Worm (Caenorhabditis elegans) whole organism, late embryonic: ENCODE data around the gene F10C2.3.

Experiments
- ahr-1 ChIP-seq: sonication (generic microtip); optimal IDR thresholded peaks from 2 replicates; lab custom pipeline; 2016; ENCODE audit warnings: missing genetic modification characterization, missing compliant biosample characterization
- ama-1 ChIP-seq: fragments of 150-350 bp; optimal IDR thresholded peaks from 2 replicates; lab custom pipeline; 2014
- ceh-14 ChIP-seq: sonication (generic microtip); optimal IDR thresholded peaks from 2 replicates; lab custom pipeline; 2016; ENCODE audit warnings: missing genotype, missing genetic modification characterization, missing compliant biosample characterization
- ceh-30 ChIP-seq: fragments of 150-350 bp; optimal IDR thresholded peaks from 2 replicates; lab custom pipeline; 2014; ENCODE audit warnings: missing biosample characterization, missing genetic modification characterization
- ceh-31 ChIP-seq: sonication (generic microtip); optimal IDR thresholded peaks from 2 replicates; lab custom pipeline; 2016; ENCODE audit warnings: missing genetic modification characterization, missing compliant biosample characterization
- ceh-34 ChIP-seq: sonication (generic microtip); optimal IDR thresholded peaks from 2 replicates; lab custom pipeline; 2016; ENCODE audit warnings: mild to moderate bottlenecking, missing genetic modification characterization, missing compliant biosample characterization
- ceh-45 ChIP-seq: fragments of 200-800 bp; sonication (Bioruptor generic); IDR thresholded peaks from 2 replicates; pipeline ENCODE4 v1.3.6; 2022; ENCODE audit warnings: missing genetic modification reagents, missing genetic modification characterization, missing compliant biosample characterization
- dmd-4 ChIP-seq: sonication (generic microtip); optimal IDR thresholded peaks from 2 replicates; lab custom pipeline; 2016; ENCODE audit warnings: borderline replicate concordance, missing genetic modification characterization, missing compliant biosample characterization
- dve-1 ChIP-seq: sonication (generic microtip); optimal IDR thresholded peaks from 2 replicates; lab custom pipeline; 2017; ENCODE audit warnings: antibody characterized with exemption, mild to moderate bottlenecking, missing genetic modification characterization, missing compliant biosample characterization
- eyg-1 ChIP-seq: sonication (generic microtip); optimal IDR thresholded peaks from 2 replicates; lab custom pipeline; 2016; ENCODE audit warnings: missing genotype, missing genetic modification characterization, missing compliant biosample characterization
- gmeb-2 ChIP-seq: sonication (generic microtip); optimal IDR thresholded peaks from 2 replicates; lab custom pipeline; 2016; ENCODE audit warnings: missing genetic modification characterization, inconsistent platforms, missing compliant biosample characterization
- hlh-15 ChIP-seq: sonication (generic microtip); optimal IDR thresholded peaks from 2 replicates; lab custom pipeline; 2016; ENCODE audit warnings: missing genetic modification characterization, missing compliant biosample characterization
- hlh-30 ChIP-seq: sonication (generic microtip); optimal IDR thresholded peaks from 2 replicates; lab custom pipeline; 2017; ENCODE audit warnings: antibody characterized with exemption, missing genetic modification characterization, missing compliant biosample characterization; ENCODE audit not compliant: insufficient read depth
- hlh-8 ChIP-seq: sonication (generic microtip); optimal IDR thresholded peaks from 2 replicates; lab custom pipeline; 2016; ENCODE audit warnings: missing genotype, missing genetic modification characterization, missing compliant biosample characterization
- lim-6 ChIP-seq: sonication (generic microtip); optimal IDR thresholded peaks from 2 replicates; lab custom pipeline; 2016; ENCODE audit warnings: missing genetic modification characterization, missing compliant biosample characterization
- madf-2 ChIP-seq: sonication (generic microtip); optimal IDR thresholded peaks from 2 replicates; lab custom pipeline; 2017; ENCODE audit warnings: missing genetic modification characterization, missing compliant biosample characterization
- nfya-1 ChIP-seq: sonication (generic microtip); optimal IDR thresholded peaks from 2 replicates; lab custom pipeline; 2017; ENCODE audit warnings: missing genetic modification characterization, mild to moderate bottlenecking, missing compliant biosample characterization, antibody characterized with exemption, moderate library complexity
- odd-2 ChIP-seq: sonication (generic microtip); optimal IDR thresholded peaks from 2 replicates; lab custom pipeline; 2017; ENCODE audit warnings: antibody characterized with exemption, mild to moderate bottlenecking, missing genetic modification characterization, missing compliant biosample characterization
- pha-2 ChIP-seq: sonication (generic microtip); optimal IDR thresholded peaks from 2 replicates; lab custom pipeline; 2017; ENCODE audit warnings: mild to moderate bottlenecking, missing genetic modification characterization, missing compliant biosample characterization
- pqm-1 ChIP-seq: sonication (generic microtip); optimal IDR thresholded peaks from 2 replicates; lab custom pipeline; 2016; ENCODE audit warnings: missing genetic modification characterization, missing compliant biosample characterization
- pros-1 ChIP-seq: fragments of 150-350 bp; optimal IDR thresholded peaks from 2 replicates; lab custom pipeline; 2014; ENCODE audit warnings: missing biosample characterization, missing genetic modification reagents, missing genetic modification characterization
- rnt-1 ChIP-seq: sonication (generic microtip); optimal IDR thresholded peaks from 2 replicates; lab custom pipeline; 2016; ENCODE audit warnings: missing genetic modification characterization, missing compliant biosample characterization
- sdc-2 ChIP-seq: sonication (generic microtip); optimal IDR thresholded peaks from 2 replicates; lab custom pipeline; 2016; ENCODE audit warnings: missing genotype, missing genetic modification characterization, missing compliant biosample characterization
- sox-2 ChIP-seq: fragments of 200-800 bp; sonication (Bioruptor generic); IDR thresholded peaks from 2 replicates; pipeline ENCODE4 v1.3.6; 2022; ENCODE audit warnings: missing genetic modification reagents, missing genetic modification characterization, missing compliant biosample characterization
- syd-9 ChIP-seq: sonication (generic microtip); optimal IDR thresholded peaks from 2 replicates; lab custom pipeline; 2016; ENCODE audit warnings: mild to moderate bottlenecking, missing genetic modification characterization, moderate library complexity, missing compliant biosample characterization
- unc-55 ChIP-seq: sonication (generic microtip); optimal IDR thresholded peaks from 2 replicates; lab custom pipeline; 2017; ENCODE audit warnings: missing biosample characterization, missing genetic modification reagents, missing genetic modification characterization
- unc-86 ChIP-seq: sonication (generic microtip); optimal IDR thresholded peaks from 2 replicates; lab custom pipeline; 2016; ENCODE audit warnings: missing genetic modification characterization, missing compliant biosample characterization
- ztf-16 ChIP-seq: sonication (generic microtip); optimal IDR thresholded peaks from 2 replicates; lab custom pipeline; 2017; ENCODE audit warnings: missing genetic modification characterization, missing compliant biosample characterization

The F10C2.3 gene

DNA sequence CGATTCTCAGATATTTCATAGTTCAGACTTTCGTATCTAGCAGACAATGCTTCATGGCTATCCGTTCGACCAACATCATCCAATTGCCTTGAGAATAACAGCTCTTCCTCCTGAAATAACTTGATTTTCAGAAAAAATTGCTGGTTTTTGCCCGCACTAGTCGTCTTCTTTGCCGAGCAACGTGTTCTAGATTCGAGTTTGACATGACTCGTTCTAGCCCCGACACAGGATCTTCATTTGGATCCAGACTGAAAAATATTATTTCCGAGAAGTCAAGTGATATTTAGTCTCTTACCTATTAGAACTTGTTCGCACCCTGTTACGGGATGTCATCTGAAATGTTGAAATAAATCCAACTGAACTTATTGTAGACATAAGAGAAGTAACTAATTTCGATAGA lies 42.9 kb downstream of the F10C2.3 start, which contains the start of gene clh-6:
clh-6 (minus strand) TSS at position 333 of the 400 bp plus-strand sequence.
- TF ChIP-seq ahr-1 (tag; lab: Kevin White, UChicago) (no peak), unc-55 (no peak), ama-1 (lab: Kevin White, UChicago) (peak; percentile 41)

DNA sequence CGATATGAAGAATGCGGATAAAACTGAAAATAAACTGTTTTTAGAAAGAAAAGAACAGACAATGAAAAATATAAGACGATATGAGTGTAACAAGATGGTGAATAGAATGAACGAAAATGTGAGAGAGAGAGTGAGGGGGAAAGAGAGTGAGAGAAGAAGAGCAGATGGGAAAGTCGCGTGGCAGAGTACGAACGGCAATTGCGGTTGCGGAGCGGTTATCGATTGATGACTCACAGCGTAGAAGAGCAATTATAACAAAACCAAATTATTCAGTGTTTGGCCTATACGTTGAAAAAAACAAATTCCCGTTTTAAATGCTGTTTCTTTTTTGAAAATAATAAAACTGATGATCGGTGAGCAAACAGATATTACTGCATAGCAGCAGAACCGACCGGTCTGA lies 45.2 kb downstream of the F10C2.3 start, which contains the start of gene pqn-53:
pqn-53 (minus strand) TSS at position 23 of the 400 bp plus-strand sequence.
- TF ChIP-seq dmd-4 (tag; lab: Kevin White, UChicago) (no peak), eyg-1 (no peak), unc-55 (peak; percentile 17), gmeb-2 (no peak), rnt-1 (tag; lab: Kevin White, UChicago) (peak; percentile 8), madf-2 (tag; lab: Kevin White, UChicago) (no peak), hlh-30 (tag; lab: Kevin White, UChicago) (peak; percentile 65)

ce11 chrV:12065859-12066258 lies 45.7 kb downstream of the F10C2.3 start:
- no peak for TF ChIP-seq sox-2 (GFP tag; lab: Robert Waterston, UW)
- no peak for TF ChIP-seq pros-1 (tag; lab: Kevin White, UChicago)
- no peak for TF ChIP-seq syd-9 (tag; lab: Kevin White, UChicago)
- TF ChIP-seq unc-55: no peak
- TF ChIP-seq hlh-30 (tag; lab: Kevin White, UChicago): peak; percentile 86

- TF ChIP-seq ceh-14 (tag; lab: Kevin White, UChicago): no peak
- no peak for TF ChIP-seq dve-1
- no peak for TF ChIP-seq hlh-15
- no peak for TF ChIP-seq pha-2
- TF ChIP-seq ceh-30 (tag; lab: Kevin White, UChicago): no peak
- TF ChIP-seq unc-55: no peak
- no peak for TF ChIP-seq hlh-8
- no peak for TF ChIP-seq unc-86 (tag; lab: Kevin White, UChicago)
- TF ChIP-seq ceh-34 (tag; lab: Kevin White, UChicago): no peak
These were observed 48.3 kb downstream of the F10C2.3 start, which contains the start of gene kmo-2 for ce11 chrV:12068437-12068836. TSS of gene kmo-2 (minus strand) at chrV:12068537.

- TF ChIP-seq odd-2 (tag; lab: Kevin White, UChicago) (no peak), ztf-16 (tag; lab: Kevin White, UChicago) (no peak), pha-2 (no peak), ama-1 (lab: Kevin White, UChicago) (no peak), ceh-45 (GFP tag; lab: Robert Waterston, UW) (no peak), nfya-1 (tag; lab: Kevin White, UChicago) (no peak), sdc-2 (tag; lab: Kevin White, UChicago) (no peak), dmd-4 (tag; lab: Kevin White, UChicago) (no peak), lim-6 (no peak)
These were observed 50.3 kb downstream of the F10C2.3 start, which contains the start of gene kmo-1 for ce11 chrV:12070419-12070818. TSS of gene kmo-1 (minus strand) at chrV:12070519.

- TF ChIP-seq dve-1: no peak
- TF ChIP-seq pqm-1 (tag; lab: Kevin White, UChicago): no peak
- TF ChIP-seq syd-9 (tag; lab: Kevin White, UChicago): no peak
- TF ChIP-seq ceh-31 (tag; lab: Kevin White, UChicago): no peak
- TF ChIP-seq madf-2 (tag; lab: Kevin White, UChicago): no peak
These were observed 51.4 kb downstream of the F10C2.3 start for ce11 chrV:12071483-12071882.
